Worm (Caenorhabditis elegans): Measurements from ENCODE around the gene sshk-1.

DNA sequence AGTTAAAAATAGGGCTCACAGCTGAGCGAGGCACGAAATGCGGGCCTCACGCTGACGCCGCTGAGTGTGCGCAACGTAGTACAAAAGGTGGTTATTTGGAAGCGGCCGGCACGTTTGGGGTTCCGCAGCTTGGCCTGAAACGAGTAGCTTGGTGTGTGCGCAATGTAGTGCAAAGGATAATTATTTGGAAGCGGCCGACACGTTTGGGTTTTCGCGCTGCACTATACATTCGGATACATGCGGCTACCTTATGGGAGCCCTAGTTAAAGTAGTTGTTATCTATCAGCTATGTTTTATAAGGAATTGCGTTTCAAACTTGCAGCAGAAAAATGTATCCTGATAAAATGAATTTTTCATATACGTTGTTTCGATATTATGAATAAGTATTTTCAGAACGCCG is 25.9 kb upstream of the sshk-1 start, which contains the start of gene Y44A6D.1:
- TF ChIP-seq flt-1 (GFP tag; IDR thresholded peaks at IDR 0.05), result no peak
- TF ChIP-seq med-1 (GFP tag; optimal IDR thresholded peaks at IDR 0.05; ENCODE audit: insufficient read depth), result no peak
- no peak for TF ChIP-seq klf-2 (GFP tag; conservative IDR thresholded peaks at IDR 0.05)
- TF ChIP-seq ref-1 (GFP tag; conservative IDR thresholded peaks at IDR 0.05), result no peak
- TF ChIP-seq ztf-23 (GFP tag; IDR thresholded peaks at IDR 0.05), result no peak
- TF ChIP-seq tab-1 (GFP tag; IDR thresholded peaks at IDR 0.05), result no peak
- TF ChIP-seq ztf-29 (GFP tag; IDR thresholded peaks at IDR 0.05), result no peak
- no peak for TF ChIP-seq T22C8.4 (GFP tag; IDR thresholded peaks at IDR 0.05)
- TF ChIP-seq cog-1 (tag; optimal IDR thresholded peaks at IDR 0.05), result no peak
